Worm (Caenorhabditis elegans) whole organism, L4 larva: ENCODE data around the gene bcat-1.

ENCODE experiments used
- F26F4.8 ChIP-seq: fragments of 200-800 bp; sonication (Bioruptor generic); conservative IDR thresholded peaks from 2 replicates; pipeline ENCODE4 v1.3.6; 2022; ENCODE audit warnings: missing genetic modification characterization, missing compliant biosample characterization
- dve-1 ChIP-seq: sonication (generic microtip); optimal IDR thresholded peaks from 2 replicates; lab custom pipeline; 2017; ENCODE audit warnings: antibody characterized with exemption, mild to moderate bottlenecking, missing genetic modification characterization, missing compliant biosample characterization; ENCODE audit not compliant: insufficient read depth
- lin-15B ChIP-seq: fragments of 150-350 bp; sonication (generic microtip); optimal IDR thresholded peaks from 3 replicates; lab custom pipeline; 2014; ENCODE audit warnings: missing biosample characterization, missing genetic modification characterization
- lin-38 ChIP-seq: fragments of 200-800 bp; sonication (Bioruptor generic); IDR thresholded peaks from 2 replicates; pipeline ENCODE4 v1.3.6; 2022; ENCODE audit warnings: missing genetic modification reagents, missing genetic modification characterization, missing compliant biosample characterization
- nhr-48 ChIP-seq: sonication (generic microtip); optimal IDR thresholded peaks from 2 replicates; lab custom pipeline; 2016; ENCODE audit warnings: mild to moderate bottlenecking, missing genetic modification characterization, missing compliant biosample characterization
- ztf-11 ChIP-seq: fragments of 150-350 bp; optimal IDR thresholded peaks from 2 replicates; lab custom pipeline; 2014; ENCODE audit warnings: missing biosample characterization, missing genetic modification characterization

ce11 chrX:12846043-12846442, 31.2 kb upstream of the bcat-1 start, which contains the start of gene C52G5.3:
- TF ChIP-seq nhr-48 (tag; lab: Kevin White, UChicago) (no peak), dve-1 (tag; lab: Kevin White, UChicago) (no peak), lin-15B (tag; lab: Kevin White, UChicago) (no peak), F26F4.8 (no peak), ztf-11 (tag; lab: Kevin White, UChicago) (no peak), lin-38 (no peak)
